Worm (Caenorhabditis elegans) whole organism, L4 larva: ENCODE measurements around the gene scl-15.
A peak's percentile ranks its signal among the peaks of the same experiment; 100 is the strongest.

ENCODE experiments used
- D1046.2 ChIP-seq: fragments of 200-800 bp; sonication (Bioruptor generic); IDR thresholded peaks from 2 replicates; pipeline ENCODE4 v1.3.6; 2022; ENCODE audit warnings: missing genetic modification characterization, missing compliant biosample characterization
- F37D6.2 ChIP-seq: sonication (generic microtip); optimal IDR thresholded peaks from 2 replicates; lab custom pipeline; 2016; ENCODE audit warnings: mild to moderate bottlenecking, missing genetic modification characterization, missing compliant biosample characterization
- F44E2.7 ChIP-seq: fragments of 200-800 bp; sonication (Bioruptor generic); IDR thresholded peaks from 2 replicates; pipeline ENCODE4 v2.1.2; 2022; ENCODE audit warnings: missing genetic modification characterization, missing compliant biosample characterization
- F49E8.2 ChIP-seq: sonication (generic microtip); optimal IDR thresholded peaks from 2 replicates; lab custom pipeline; 2016; ENCODE audit warnings: missing compliant biosample characterization, mild to moderate bottlenecking, missing genetic modification characterization, borderline replicate concordance
- T26A8.4 ChIP-seq: fragments of 200-800 bp; sonication (Bioruptor generic); IDR thresholded peaks from 2 replicates; pipeline ENCODE4 v1.3.6; 2022; ENCODE audit warnings: missing genetic modification characterization, missing compliant biosample characterization
- Y5F2A.4 ChIP-seq: fragments of 200-800 bp; sonication (Bioruptor generic); optimal IDR thresholded peaks from 2 replicates; lab custom pipeline; 2018; ENCODE audit warnings: mild to moderate bottlenecking, missing genetic modification characterization, missing compliant biosample characterization
- aly-2 ChIP-seq: sonication (generic microtip); optimal IDR thresholded peaks from 2 replicates; lab custom pipeline; 2018; ENCODE audit warnings: missing biosample characterization, missing genetic modification characterization
- arid-1 ChIP-seq: fragments of 200-800 bp; sonication (Bioruptor generic); conservative IDR thresholded peaks from 2 replicates; pipeline ENCODE4 v1.3.6; 2022; ENCODE audit warnings: missing genetic modification reagents, missing genetic modification characterization, missing compliant biosample characterization
- daf-12 ChIP-seq: fragments of 150-350 bp; optimal IDR thresholded peaks from 2 replicates; lab custom pipeline; 2014; ENCODE audit warnings: missing biosample characterization, missing genetic modification reagents, missing genetic modification characterization
- daf-16 ChIP-seq, 3 experiments: sonication (generic microtip); optimal IDR thresholded peaks; 2 replicates each; lab custom pipeline; 2016 to 2017; ENCODE audit warnings: missing genetic modification characterization in 3 of 3, missing genetic modification reagents in 3 of 3, mild to moderate bottlenecking in 2 of 3, missing compliant biosample characterization in 2 of 3, missing biosample characterization in 1 of 3, moderate library complexity in 1 of 3
- dmd-6 ChIP-seq: fragments of 200-800 bp; sonication (Bioruptor generic); IDR thresholded peaks from 2 replicates; pipeline ENCODE4 v1.3.6; 2022; ENCODE audit warnings: missing genetic modification reagents, missing genetic modification characterization, missing compliant biosample characterization
- dve-1 ChIP-seq: sonication (generic microtip); optimal IDR thresholded peaks from 2 replicates; lab custom pipeline; 2017; ENCODE audit warnings: antibody characterized with exemption, mild to moderate bottlenecking, missing genetic modification characterization, missing compliant biosample characterization; ENCODE audit not compliant: insufficient read depth
- egl-27 ChIP-seq: sonication (generic microtip); optimal IDR thresholded peaks from 3 replicates; lab custom pipeline; 2017; ENCODE audit warnings: missing biosample characterization, missing genetic modification reagents, missing genetic modification characterization
- egl-43 ChIP-seq: fragments of 200-800 bp; sonication (Bioruptor generic); IDR thresholded peaks from 2 replicates; pipeline ENCODE4 v1.3.6; 2022; ENCODE audit warnings: missing genetic modification reagents, missing genetic modification characterization, missing compliant biosample characterization
- gei-8 ChIP-seq: fragments of 200-800 bp; sonication (Bioruptor generic); optimal IDR thresholded peaks from 2 replicates; lab custom pipeline; 2018; ENCODE audit warnings: mild to moderate bottlenecking, missing genetic modification characterization, missing compliant biosample characterization
- hmg-1.1 ChIP-seq: fragments of 200-800 bp; sonication (Bioruptor generic); IDR thresholded peaks from 2 replicates; pipeline ENCODE4 v1.3.6; 2022; ENCODE audit warnings: missing genetic modification reagents, missing genetic modification characterization, missing compliant biosample characterization
- lim-7 ChIP-seq: fragments of 200-800 bp; sonication (Bioruptor generic); IDR thresholded peaks from 2 replicates; pipeline ENCODE4 v1.3.6; 2022; ENCODE audit warnings: missing genetic modification characterization, missing compliant biosample characterization
- lin-15B ChIP-seq: fragments of 150-350 bp; sonication (generic microtip); optimal IDR thresholded peaks from 3 replicates; lab custom pipeline; 2014; ENCODE audit warnings: missing biosample characterization, missing genetic modification characterization
- lin-29 ChIP-seq: fragments of 200-800 bp; sonication (Bioruptor generic); IDR thresholded peaks from 2 replicates; pipeline ENCODE4 v1.3.6; 2022; ENCODE audit warnings: missing genetic modification reagents, missing genetic modification characterization, missing compliant biosample characterization
- lin-38 ChIP-seq: fragments of 200-800 bp; sonication (Bioruptor generic); IDR thresholded peaks from 2 replicates; pipeline ENCODE4 v1.3.6; 2022; ENCODE audit warnings: missing genetic modification reagents, missing genetic modification characterization, missing compliant biosample characterization
- lsy-2 ChIP-seq, 2 experiments: fragments of 150-350 bp in 1 of 2; sonication (generic microtip) in 1 of 2; optimal IDR thresholded peaks; 2 replicates each; lab custom pipeline; 2014 to 2017; ENCODE audit warnings: missing biosample characterization in 2 of 2, missing genetic modification characterization in 2 of 2
- madf-9 ChIP-seq: fragments of 200-800 bp; sonication (Bioruptor generic); conservative IDR thresholded peaks from 2 replicates; pipeline ENCODE4 v1.3.6; 2022; ENCODE audit warnings: missing genetic modification reagents, missing genetic modification characterization, missing compliant biosample characterization
- mdt-29 ChIP-seq: fragments of 200-800 bp; sonication (Bioruptor generic); IDR thresholded peaks from 2 replicates; pipeline ENCODE4 v1.3.6; 2022; ENCODE audit warnings: missing genetic modification reagents, missing genetic modification characterization, missing compliant biosample characterization
- mep-1 ChIP-seq: fragments of 150-350 bp; sonication (generic microtip); optimal IDR thresholded peaks from 3 replicates; lab custom pipeline; 2014; ENCODE audit warnings: missing biosample characterization, missing genetic modification characterization
- mes-2 ChIP-seq: sonication (generic microtip); optimal IDR thresholded peaks from 2 replicates; lab custom pipeline; 2016; ENCODE audit warnings: missing genotype, mild to moderate bottlenecking, missing genetic modification characterization, missing compliant biosample characterization; ENCODE audit not compliant: poor library complexity, severe bottlenecking
- mxl-3 ChIP-seq: fragments of 200-800 bp; sonication (Bioruptor generic); optimal IDR thresholded peaks from 2 replicates; lab custom pipeline; 2018; ENCODE audit warnings: mild to moderate bottlenecking, missing genetic modification characterization, missing compliant biosample characterization
- nhr-102 ChIP-seq: sonication (generic microtip); optimal IDR thresholded peaks from 2 replicates; lab custom pipeline; 2016; ENCODE audit warnings: mild to moderate bottlenecking, missing genetic modification characterization, moderate library complexity, missing compliant biosample characterization
- nhr-111 ChIP-seq: fragments of 200-800 bp; sonication (Bioruptor generic); optimal IDR thresholded peaks from 2 replicates; lab custom pipeline; 2018; ENCODE audit warnings: mild to moderate bottlenecking, missing genetic modification characterization, missing compliant biosample characterization
- nhr-237 ChIP-seq: sonication (generic microtip); optimal IDR thresholded peaks from 2 replicates; lab custom pipeline; 2017; ENCODE audit warnings: missing biosample characterization, missing genetic modification characterization
- nhr-41 ChIP-seq: fragments of 200-800 bp; sonication (Bioruptor generic); IDR thresholded peaks from 2 replicates; pipeline ENCODE4 v1.3.6; 2022; ENCODE audit warnings: missing genetic modification reagents, missing genetic modification characterization, missing compliant biosample characterization
- nhr-42 ChIP-seq: fragments of 200-800 bp; sonication (Bioruptor generic); IDR thresholded peaks from 2 replicates; pipeline ENCODE4 v1.3.6; 2022; ENCODE audit warnings: missing genetic modification characterization, missing compliant biosample characterization
- nhr-48 ChIP-seq: sonication (generic microtip); optimal IDR thresholded peaks from 2 replicates; lab custom pipeline; 2016; ENCODE audit warnings: mild to moderate bottlenecking, missing genetic modification characterization, missing compliant biosample characterization
- nhr-6 ChIP-seq: fragments of 150-350 bp; optimal IDR thresholded peaks from 2 replicates; lab custom pipeline; 2014; ENCODE audit warnings: missing biosample characterization, missing genetic modification characterization
- nhr-77 ChIP-seq: fragments of 150-350 bp; optimal IDR thresholded peaks from 2 replicates; lab custom pipeline; 2014; ENCODE audit warnings: missing biosample characterization, missing genetic modification characterization
- pha-4 ChIP-seq, 2 experiments: fragments of 150-350 bp in 1 of 2; fragments of 200-800 bp in 1 of 2; sonication (Bioruptor generic) in 1 of 2; IDR thresholded peaks in 1 of 2; optimal IDR thresholded peaks in 1 of 2; 2 replicates each; pipeline versions ENCODE4 v1.3.6 to Lab custom; 2014 to 2022; ENCODE audit warnings: missing genetic modification characterization in 2 of 2, missing genetic modification reagents in 2 of 2, missing biosample characterization in 1 of 2, missing compliant biosample characterization in 1 of 2
- php-3 ChIP-seq: fragments of 200-800 bp; sonication (Bioruptor generic); IDR thresholded peaks from 2 replicates; pipeline ENCODE4 v1.3.6; 2022; ENCODE audit warnings: missing genetic modification reagents, missing genetic modification characterization, missing compliant biosample characterization
- rbr-2 ChIP-seq: sonication (generic microtip); optimal IDR thresholded peaks from 2 replicates; lab custom pipeline; 2016; ENCODE audit warnings: missing genotype, missing genetic modification characterization, missing compliant biosample characterization
- set-16 ChIP-seq: fragments of 200-800 bp; sonication (Bioruptor generic); IDR thresholded peaks from 2 replicates; pipeline ENCODE4 v1.3.6; 2022; ENCODE audit warnings: missing genetic modification reagents, missing genetic modification characterization, missing compliant biosample characterization
- skn-1 ChIP-seq: fragments of 150-350 bp; optimal IDR thresholded peaks from 2 replicates; lab custom pipeline; 2014; ENCODE audit warnings: missing biosample characterization, missing genetic modification characterization
- snpc-4 ChIP-seq: fragments of 150-350 bp; optimal IDR thresholded peaks from 2 replicates; lab custom pipeline; 2014; ENCODE audit warnings: missing biosample characterization, missing genetic modification characterization
- spr-1 ChIP-seq: sonication (generic microtip); optimal IDR thresholded peaks from 2 replicates; lab custom pipeline; 2016; ENCODE audit warnings: mild to moderate bottlenecking, missing genetic modification characterization, missing compliant biosample characterization
- tag-97 ChIP-seq: fragments of 200-800 bp; sonication (Bioruptor generic); IDR thresholded peaks from 2 replicates; pipeline ENCODE4 v1.3.6; 2022; ENCODE audit warnings: missing genetic modification characterization, missing compliant biosample characterization
- tra-1 ChIP-seq: fragments of 200-800 bp; sonication (Bioruptor generic); IDR thresholded peaks from 2 replicates; pipeline ENCODE4 v1.3.6; 2022; ENCODE audit warnings: missing genetic modification reagents, missing genetic modification characterization, missing compliant biosample characterization
- unc-39 ChIP-seq: sonication (generic microtip); optimal IDR thresholded peaks from 2 replicates; lab custom pipeline; 2017; ENCODE audit warnings: missing biosample characterization, missing genetic modification characterization
- unc-62 ChIP-seq, 3 experiments: fragments of 150-350 bp in 1 of 3; sonication (generic microtip); optimal IDR thresholded peaks in 2 of 3; peaks in 1 of 3; 1 replicate in 1 of 3; 2 replicates in 2 of 3; lab custom pipeline; 2014 to 2017; ENCODE audit warnings: missing biosample characterization in 3 of 3, missing genetic modification characterization in 3 of 3, missing genetic modification reagents in 3 of 3, missing genotype in 1 of 3
- vab-7 ChIP-seq: fragments of 200-800 bp; sonication (Bioruptor generic); IDR thresholded peaks from 2 replicates; pipeline ENCODE4 v1.3.6; 2022; ENCODE audit warnings: missing genetic modification reagents, missing genetic modification characterization, missing compliant biosample characterization
- zfp-2 ChIP-seq: sonication (generic microtip); optimal IDR thresholded peaks from 2 replicates; lab custom pipeline; 2016; ENCODE audit warnings: mild to moderate bottlenecking, missing genetic modification characterization, missing compliant biosample characterization
- zip-11 ChIP-seq: fragments of 200-800 bp; sonication (Bioruptor generic); IDR thresholded peaks from 2 replicates; pipeline ENCODE4 v1.3.6; 2022; ENCODE audit warnings: missing genetic modification characterization, missing compliant biosample characterization
- zip-2 ChIP-seq: fragments of 150-350 bp; optimal IDR thresholded peaks from 2 replicates; lab custom pipeline; 2014; ENCODE audit warnings: missing biosample characterization, missing genetic modification characterization
- ztf-11 ChIP-seq: fragments of 150-350 bp; optimal IDR thresholded peaks from 2 replicates; lab custom pipeline; 2014; ENCODE audit warnings: missing biosample characterization, missing genetic modification characterization

scl-15 gene

ce11 chrII:3245836-3246235, 38.6 kb downstream of the scl-15 start, which contains the start of gene C17F4.7 (continued):
- no peak for TF ChIP-seq zip-2 (tag; lab: Kevin White, UChicago)
- no peak for TF ChIP-seq pha-4 (GFP tag; IDR thresholded peaks at IDR 0.05; lab: Robert Waterston, UW)
- no peak for TF ChIP-seq pha-4 (tag; optimal IDR thresholded peaks at IDR 0.05; lab: Kevin White, UChicago)
- peak; percentile 92 for TF ChIP-seq dmd-6 (GFP tag; lab: Robert Waterston, UW)
- peak; percentile 87 for TF ChIP-seq dve-1 (tag; lab: Kevin White, UChicago)
- no peak for TF ChIP-seq skn-1 (tag; lab: Kevin White, UChicago)
- no peak for TF ChIP-seq nhr-111 (GFP tag; lab: Kevin White, UChicago)
- no peak for TF ChIP-seq D1046.2
- no peak for TF ChIP-seq hmg-1.1 (GFP tag; lab: Robert Waterston, UW)
- TF ChIP-seq vab-7 (GFP tag; lab: Robert Waterston, UW) = no peak
- no peak for TF ChIP-seq egl-27 (tag; lab: Kevin White, UChicago)
- no peak for TF ChIP-seq nhr-6
- TF ChIP-seq lin-15B (tag; lab: Kevin White, UChicago) = no peak
- TF ChIP-seq F49E8.2 (tag; lab: Kevin White, UChicago) = no peak
- TF ChIP-seq php-3 (GFP tag; lab: Robert Waterston, UW) = peak; percentile 96
- peak; percentile 14 for TF ChIP-seq mes-2 (tag; lab: Kevin White, UChicago)
- TF ChIP-seq ztf-11 (tag; lab: Kevin White, UChicago) = no peak
- peak in 1 of 2 experiments; percentile 80 for TF ChIP-seq unc-62 (GFP tag; optimal IDR thresholded peaks at IDR 0.05 in 1 of 2; lab: Kevin White, UChicago)
- TF ChIP-seq unc-62 (tag; optimal IDR thresholded peaks at IDR 0.05; lab: Kevin White, UChicago) = no peak
- TF ChIP-seq lin-38 (GFP tag; lab: Robert Waterston, UW) = 0 out of 2 replicates have a peak, but pooled peaks have one; percentile 12
- no peak for TF ChIP-seq zip-11 (GFP tag; lab: Robert Waterston, UW)
- TF ChIP-seq daf-16 (GFP tag; optimal IDR thresholded peaks at IDR 0.05; lab: Kevin White, UChicago) = no peak
- TF ChIP-seq daf-16 (tag; optimal IDR thresholded peaks at IDR 0.05; lab: Kevin White, UChicago) = peak; percentile 77
- TF ChIP-seq mxl-3 (GFP tag; lab: Kevin White, UChicago) = peak; percentile 62
- no peak for TF ChIP-seq arid-1 (GFP tag; lab: Robert Waterston, UW)
- TF ChIP-seq T26A8.4 (GFP tag; lab: Robert Waterston, UW) = no peak
- TF ChIP-seq egl-43 (GFP tag; lab: Robert Waterston, UW) = no peak
- TF ChIP-seq spr-1 (tag; lab: Kevin White, UChicago) = no peak
- TF ChIP-seq tag-97 = no peak
- no peak for TF ChIP-seq nhr-42 (GFP tag; lab: Robert Waterston, UW)
- no peak for TF ChIP-seq mdt-29
- no peak for TF ChIP-seq nhr-41
- no peak for TF ChIP-seq set-16
- TF ChIP-seq aly-2 (tag; lab: Kevin White, UChicago) = no peak
- no peak for TF ChIP-seq lsy-2 (tag; optimal IDR thresholded peaks at IDR 0.05; lab: Kevin White, UChicago)
- no peak for TF ChIP-seq mep-1
- TF ChIP-seq lin-29 (GFP tag; lab: Robert Waterston, UW) = no peak
- TF ChIP-seq daf-12 (tag; lab: Kevin White, UChicago) = no peak
- no peak for TF ChIP-seq lim-7 (GFP tag; lab: Robert Waterston, UW)
- peak; percentile 41 for TF ChIP-seq nhr-102 (tag; lab: Kevin White, UChicago)
- no peak for TF ChIP-seq F44E2.7 (GFP tag; lab: Robert Waterston, UW)
- TF ChIP-seq snpc-4 (tag; lab: Kevin White, UChicago) = no peak
- TF ChIP-seq zfp-2 = no peak
- no peak for TF ChIP-seq gei-8 (GFP tag; lab: Kevin White, UChicago)
- TF ChIP-seq nhr-48 (tag; lab: Kevin White, UChicago) = peak; percentile 37
- TF ChIP-seq madf-9 (GFP tag; lab: Robert Waterston, UW) = no peak
- TF ChIP-seq nhr-77 (tag; lab: Kevin White, UChicago) = peak; percentile 65
- TF ChIP-seq nhr-237 = no peak
- no peak for TF ChIP-seq rbr-2 (tag; lab: Kevin White, UChicago)
- TF ChIP-seq F37D6.2 (tag; lab: Kevin White, UChicago) = no peak
- TF ChIP-seq Y5F2A.4 (GFP tag; lab: Kevin White, UChicago) = no peak
- peak; percentile 66; the same call in 1 of the 2 replicates for TF ChIP-seq tra-1 (GFP tag; lab: Robert Waterston, UW)
- no peak for TF ChIP-seq unc-39
